Fruit fly (Drosophila melanogaster): ENCODE data around the gene CG11069.

The CG11069 gene

DNA sequence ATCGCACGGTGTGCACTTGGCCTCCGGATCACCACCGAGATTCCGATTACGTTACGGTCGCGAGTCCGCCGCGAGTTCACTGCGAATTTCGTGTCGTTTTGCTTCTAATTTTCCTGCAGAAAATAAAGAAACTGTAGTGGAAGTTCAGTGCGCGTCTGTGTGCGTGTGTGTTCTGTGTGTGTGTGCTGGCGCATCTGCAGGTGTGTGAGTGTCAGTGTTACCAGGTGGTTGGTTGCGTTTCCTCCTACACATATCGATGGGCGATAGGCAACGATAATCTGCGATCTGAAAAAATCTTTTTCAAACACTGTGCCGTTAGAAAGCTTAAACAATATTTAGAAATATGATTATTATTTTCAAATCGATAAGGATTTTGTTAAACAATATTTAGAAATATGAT is 43.5 kb downstream of the CG11069 start, which contains the start of gene Osbp (continued):
- TF ChIP-seq CG9215 (GFP tag; IDR thresholded peaks at IDR 0.05), result no peak
- no peak for TF ChIP-seq sr (GFP tag; IDR thresholded peaks at IDR 0.05)
- 0 out of 2 replicates have a peak, but pooled peaks have one; percentile 13 for TF ChIP-seq slbo (GFP tag; IDR thresholded peaks at IDR 0.05)
- no peak for TF ChIP-seq chn (GFP tag; optimal IDR thresholded peaks at IDR 0.05)
- TF ChIP-seq tap (tag; optimal IDR thresholded peaks at IDR 0.05), result no peak
- TF ChIP-seq CG7987 (GFP tag; optimal IDR thresholded peaks at IDR 0.05), result no peak
- no peak for TF ChIP-seq CG11398 (GFP tag; optimal IDR thresholded peaks at IDR 0.05)
- no peak for TF ChIP-seq btn (GFP tag; optimal IDR thresholded peaks at IDR 0.05)
- TF ChIP-seq ttk (GFP tag; IDR thresholded peaks at IDR 0.05), result no peak
- no peak for TF ChIP-seq Chrac-16 (GFP tag; optimal IDR thresholded peaks at IDR 0.05)
- TF ChIP-seq luna (GFP tag; optimal IDR thresholded peaks at IDR 0.05), result no peak
- TF ChIP-seq CG6272 (GFP tag; IDR thresholded peaks at IDR 0.05), result no peak
- TF ChIP-seq H15 (GFP tag; IDR thresholded peaks at IDR 0.05), result no peak
- no peak for TF ChIP-seq CG4282 (GFP tag; optimal IDR thresholded peaks at IDR 0.05)
- no peak for TF ChIP-seq NC2α (GFP tag; optimal IDR thresholded peaks at IDR 0.05)
- no peak for TF ChIP-seq CG17361 (GFP tag; IDR thresholded peaks at IDR 0.05)
- no peak for TF ChIP-seq H2.0 (GFP tag; IDR thresholded peaks at IDR 0.05)
- peak; percentile 57 for TF ChIP-seq CG4617 (GFP tag; optimal IDR thresholded peaks at IDR 0.05; ENCODE audit: borderline replicate concordance)
- no peak for TF ChIP-seq CG15479 (GFP tag; optimal IDR thresholded peaks at IDR 0.05)
- peak; percentile 19 for TF ChIP-seq CG34376 (GFP tag; optimal IDR thresholded peaks at IDR 0.05)
- TF ChIP-seq repo (GFP tag; optimal IDR thresholded peaks at IDR 0.05), result no peak
- TF ChIP-seq Awh (GFP tag; IDR thresholded peaks at IDR 0.05), result no peak
- no peak for TF ChIP-seq CG12744 (GFP tag; optimal IDR thresholded peaks at IDR 0.05)
- peak; percentile 81 for TF ChIP-seq Dp (GFP tag; optimal IDR thresholded peaks at IDR 0.05)
- TF ChIP-seq CG10959 (GFP tag; IDR thresholded peaks at IDR 0.05), result no peak
- no peak for TF ChIP-seq CG3163 (GFP tag; optimal IDR thresholded peaks at IDR 0.05)
- TF ChIP-seq CG12155 (GFP tag; optimal IDR thresholded peaks at IDR 0.05), result no peak
- no peak for TF ChIP-seq CG12299 (tag; optimal IDR thresholded peaks at IDR 0.05)
- no peak for TF ChIP-seq gt (GFP tag; IDR thresholded peaks at IDR 0.05)
- no peak for TF ChIP-seq ro (GFP tag; IDR thresholded peaks at IDR 0.05)
- peak; percentile 39; the same call in 1 of the 2 replicates for TF ChIP-seq CG3847 (GFP tag; IDR thresholded peaks at IDR 0.05)
- peak; percentile 57; the same call in 2 of the 3 replicates for TF ChIP-seq HLH4C (GFP tag; IDR thresholded peaks at IDR 0.05; ENCODE audit: partially characterized antibody)
- TF ChIP-seq Nf-YC (tag; optimal IDR thresholded peaks at IDR 0.05), result peak; percentile 93
- TF ChIP-seq run (tag; optimal IDR thresholded peaks at IDR 0.05), result no peak
- no peak for TF ChIP-seq CG3838 (GFP tag; optimal IDR thresholded peaks at IDR 0.05)
- TF ChIP-seq onecut (GFP tag; IDR thresholded peaks at IDR 0.05), result no peak
- no peak for TF ChIP-seq Ada2b (GFP tag; IDR thresholded peaks at IDR 0.05)
- no peak for TF ChIP-seq grn (GFP tag; optimal IDR thresholded peaks at IDR 0.05)
- TF ChIP-seq Fer1 (GFP tag; optimal IDR thresholded peaks at IDR 0.05), result no peak
- peak; percentile 84 for TF ChIP-seq Med (GFP tag)
- no peak for TF ChIP-seq sim (GFP tag; IDR thresholded peaks at IDR 0.05)
- TF ChIP-seq pum (GFP tag; optimal IDR thresholded peaks at IDR 0.05), result no peak
- no peak for TF ChIP-seq ara (GFP tag; IDR thresholded peaks at IDR 0.05)
- no peak for TF ChIP-seq pho (GFP tag; optimal IDR thresholded peaks at IDR 0.05)
- TF ChIP-seq pita (GFP tag; optimal IDR thresholded peaks at IDR 0.05), result no peak
- no peak for TF ChIP-seq CG7357 (GFP tag; IDR thresholded peaks at IDR 0.05)
- TF ChIP-seq CG12219 (GFP tag; optimal IDR thresholded peaks at IDR 0.05), result no peak
- peak; percentile 54; the same call in 2 of the 3 replicates for TF ChIP-seq vnd (GFP tag; IDR thresholded peaks at IDR 0.05; ENCODE audit: partially characterized antibody)
- TF ChIP-seq Sry-δ (GFP tag; optimal IDR thresholded peaks at IDR 0.05), result peak; percentile 51
- TF ChIP-seq ranshi (GFP tag; IDR thresholded peaks at IDR 0.05), result no peak
- no peak for TF ChIP-seq Usf (GFP tag; optimal IDR thresholded peaks at IDR 0.05)
- TF ChIP-seq CG6765 (GFP tag; optimal IDR thresholded peaks at IDR 0.05), result no peak
- no peak for TF ChIP-seq CG8281 (tag; optimal IDR thresholded peaks at IDR 0.05)
